Worm (Caenorhabditis elegans): ENCODE data around the gene twk-2.

ce11 chrII:4478303-4478702 is 25.4 kb upstream of the twk-2 start, which contains the start of gene T05C1.1:
- TF ChIP-seq ztf-29 (GFP tag; IDR thresholded peaks at IDR 0.05) (no peak), tab-1 (GFP tag; IDR thresholded peaks at IDR 0.05) (no peak), klf-2 (GFP tag; conservative IDR thresholded peaks at IDR 0.05) (no peak), flt-1 (GFP tag; IDR thresholded peaks at IDR 0.05) (no peak), T22C8.4 (GFP tag; IDR thresholded peaks at IDR 0.05) (no peak), ref-1 (GFP tag; conservative IDR thresholded peaks at IDR 0.05) (no peak), ztf-23 (GFP tag; IDR thresholded peaks at IDR 0.05) (no peak)

Data from whole organism, midembryonic.